Fruit fly (Drosophila melanogaster): ENCODE data around the gene hob.

DNA sequence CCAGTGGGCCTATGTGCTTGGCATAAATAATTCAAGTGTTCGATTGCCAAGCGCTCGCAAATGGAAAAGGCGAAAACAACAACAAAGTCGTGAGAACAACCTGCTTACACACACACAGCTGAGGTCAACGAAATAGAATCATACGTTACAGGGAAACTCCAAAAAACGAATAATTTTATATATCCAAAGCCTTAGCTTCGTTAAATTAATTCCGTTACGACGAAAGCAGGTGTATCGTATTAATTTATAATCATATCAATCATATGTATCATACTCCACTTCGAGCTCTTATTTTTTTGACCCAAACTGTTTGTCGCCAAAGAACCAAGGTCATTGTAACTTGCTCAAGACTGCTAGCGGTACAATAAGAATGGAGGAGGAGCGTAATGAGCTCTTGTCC, 39.2 kb downstream of the hob start:
- peak; percentile 93 for TF ChIP-seq CG9948 (tag; optimal IDR thresholded peaks at IDR 0.05)
- peak; percentile 19; the same call in 1 of the 2 replicates for TF ChIP-seq CG10348 (GFP tag; IDR thresholded peaks at IDR 0.05)

Data from whole organism, pupa.